Fruit fly (Drosophila melanogaster): ENCODE data around the gene Unc-115b.

Unc-115b gene

dm6 chr3R:9673207-9673606 lies 19.4 kb downstream of the Unc-115b start:
- TF ChIP-seq ey (GFP tag; optimal IDR thresholded peaks at IDR 0.05): no peak
- TF ChIP-seq rgr (GFP tag; optimal IDR thresholded peaks at IDR 0.05): no peak
- TF ChIP-seq CG32264 (GFP tag; optimal IDR thresholded peaks at IDR 0.05): no peak
- TF ChIP-seq Myc (optimal IDR thresholded peaks at IDR 0.05): no peak
- TF ChIP-seq tai (GFP tag; optimal IDR thresholded peaks at IDR 0.05): no peak
- TF ChIP-seq lola (GFP tag; optimal IDR thresholded peaks at IDR 0.05): no peak
- TF ChIP-seq woc (GFP tag; optimal IDR thresholded peaks at IDR 0.05): no peak
- no peak for TF ChIP-seq jim (GFP tag; optimal IDR thresholded peaks at IDR 0.05)
- no peak for TF ChIP-seq Mio (GFP tag; optimal IDR thresholded peaks at IDR 0.05)
- no peak for TF ChIP-seq sv (GFP tag; optimal IDR thresholded peaks at IDR 0.05)
- no peak for TF ChIP-seq OdsH (GFP tag; optimal IDR thresholded peaks at IDR 0.05)
- TF ChIP-seq Hr78 (GFP tag; optimal IDR thresholded peaks at IDR 0.05): no peak
- TF ChIP-seq brk (GFP tag; optimal IDR thresholded peaks at IDR 0.05): no peak
- TF ChIP-seq foxo (GFP tag; optimal IDR thresholded peaks at IDR 0.05): no peak
- TF ChIP-seq CrebA (GFP tag; optimal IDR thresholded peaks at IDR 0.05; ENCODE audit: borderline replicate concordance): no peak
- TF ChIP-seq Jra (GFP tag; optimal IDR thresholded peaks at IDR 0.05): no peak
- TF ChIP-seq N (GFP tag; optimal IDR thresholded peaks at IDR 0.05): no peak

dm6 chr3R:9665405-9665804 lies 27.2 kb downstream of the Unc-115b start:
- TF ChIP-seq Mio (GFP tag; optimal IDR thresholded peaks at IDR 0.05) (no peak), Dif (GFP tag; optimal IDR thresholded peaks at IDR 0.05; ENCODE audit: partially characterized antibody) (no peak)

dm6 chr3R:9646104-9646707 lies 46.4 kb downstream of the Unc-115b start, which contains the start of gene Fst:
TSS of gene Fst (minus strand) at chr3R:9646154.
- TF ChIP-seq fru (GFP tag; optimal IDR thresholded peaks at IDR 0.05) (peak; percentile 19), Jra (GFP tag; optimal IDR thresholded peaks at IDR 0.05) (no peak), dsf (GFP tag; optimal IDR thresholded peaks at IDR 0.05; ENCODE audit: borderline replicate concordance) (no peak), Rel (GFP tag; optimal IDR thresholded peaks at IDR 0.05) (no peak), Rel (tag; optimal IDR thresholded peaks at IDR 0.05) (peak; percentile 5), lola (GFP tag; optimal IDR thresholded peaks at IDR 0.05) (no peak), HLH106 (tag; optimal IDR thresholded peaks at IDR 0.05) (no peak), foxo (GFP tag; optimal IDR thresholded peaks at IDR 0.05) (peak in 1 of 2 experiments; percentile 13), Dif (GFP tag; optimal IDR thresholded peaks at IDR 0.05; ENCODE audit: partially characterized antibody) (no peak), h (GFP tag; optimal IDR thresholded peaks at IDR 0.05) (peak; percentile 14)

- no peak for TF ChIP-seq dsf (GFP tag; optimal IDR thresholded peaks at IDR 0.05; ENCODE audit: borderline replicate concordance)
Measured at dm6 chr3R:9644620-9645019, 48.0 kb downstream of the Unc-115b start.

dm6 chr3R:9643977-9644376 lies 48.6 kb downstream of the Unc-115b start:
- no peak for TF ChIP-seq Rel (GFP tag; optimal IDR thresholded peaks at IDR 0.05)
- peak; percentile 67 for TF ChIP-seq Rel (tag; optimal IDR thresholded peaks at IDR 0.05)
- no peak for TF ChIP-seq dsf (GFP tag; optimal IDR thresholded peaks at IDR 0.05; ENCODE audit: borderline replicate concordance)

dm6 chr3R:9640313-9640712 lies 52.3 kb downstream of the Unc-115b start:
- TF ChIP-seq fru (GFP tag; optimal IDR thresholded peaks at IDR 0.05) (no peak), ey (GFP tag; optimal IDR thresholded peaks at IDR 0.05) (no peak), Hr78 (GFP tag; optimal IDR thresholded peaks at IDR 0.05) (no peak)

- TF ChIP-seq CrebA (GFP tag; optimal IDR thresholded peaks at IDR 0.05; ENCODE audit: borderline replicate concordance) (no peak), Dfd (GFP tag; optimal IDR thresholded peaks at IDR 0.05) (no peak), Jra (GFP tag; optimal IDR thresholded peaks at IDR 0.05) (no peak), woc (GFP tag; optimal IDR thresholded peaks at IDR 0.05) (no peak), jim (GFP tag; optimal IDR thresholded peaks at IDR 0.05) (no peak), rgr (GFP tag; optimal IDR thresholded peaks at IDR 0.05) (no peak), GATAd (GFP tag; optimal IDR thresholded peaks at IDR 0.05) (no peak), Myc (optimal IDR thresholded peaks at IDR 0.05) (no peak), Hr83 (GFP tag; optimal IDR thresholded peaks at IDR 0.05; ENCODE audit: poor library complexity, severe bottlenecking) (no peak), CG9705 (GFP tag; optimal IDR thresholded peaks at IDR 0.05) (no peak), pan (optimal IDR thresholded peaks at IDR 0.05) (no peak), dmrt93B (GFP tag; optimal IDR thresholded peaks at IDR 0.05) (no peak)
Measured at dm6 chr3R:9637882-9638281, 54.7 kb downstream of the Unc-115b start, which contains the start of gene Dh44. TSS of gene Dh44 (plus strand) at chr3R:9638182.
